Fruit fly (Drosophila melanogaster) S2 (cell line): Measurements from ENCODE around the gene CG15387.

Experiments used
- CG8478 ChIP-seq: fragments of >200 bp; optimal IDR thresholded peaks from 2 replicates; lab custom pipeline; 2018
- CTCF ChIP-seq, 2 experiments: fragments of >200 bp; optimal IDR thresholded peaks; 2 replicates each; lab custom pipeline; 2018

DNA sequence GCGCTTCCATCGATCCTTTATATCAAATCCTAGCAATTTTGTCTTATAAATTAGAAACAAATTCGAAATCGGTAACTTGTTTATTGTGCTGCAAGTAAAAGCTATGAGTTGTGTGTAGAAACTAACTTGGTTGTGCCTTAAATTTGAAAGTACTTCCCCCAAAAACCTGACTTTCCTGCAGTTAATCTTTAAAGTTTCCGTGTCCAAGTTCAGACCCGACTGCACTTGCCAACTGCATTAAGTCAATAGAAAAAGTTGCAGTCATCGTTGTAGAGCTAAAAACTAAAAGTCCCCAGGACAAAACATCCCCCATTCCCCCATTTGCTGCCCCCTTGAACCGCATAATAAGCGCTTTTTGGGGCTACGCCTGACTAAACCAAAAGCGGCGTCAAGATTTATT is 14.4 kb upstream of the CG15387 start, which contains the start of gene Tengl1:
- no peak for TF ChIP-seq CG8478 (lab: Kevin White, UChicago)
- no peak for TF ChIP-seq CTCF (optimal IDR thresholded peaks at IDR 0.05; lab: Kevin White, UChicago)
